In genomic region chrII:7880373-7880862, ce11 we compare ENCODE assay signal across 3 worm cellular contexts.
TF ChIP-seq lines count a peak whose summit lies in the region.

perm-1 (plus strand) TSS chrII:7880812.

TF ChIP-seq in whole organism, L4 larva, 104 proteins besides CTCF, POLR2A, EP300 and RAD21:
- TF ChIP-seq unc-130 (GFP tag; optimal IDR thresholded peaks at IDR 0.05; lab: Kevin White, UChicago) (peak; percentile 75), F49E8.2 (tag; optimal IDR thresholded peaks at IDR 0.05; lab: Kevin White, UChicago; ENCODE audit: borderline replicate concordance) (peak; percentile 67), set-16 (GFP tag; IDR thresholded peaks at IDR 0.05; lab: Robert Waterston, UW) (no peak), ctbp-1 (GFP tag; IDR thresholded peaks at IDR 0.05; lab: Robert Waterston, UW) (no peak), spr-3 (GFP tag; optimal IDR thresholded peaks at IDR 0.05; lab: Kevin White, UChicago) (no peak), lin-38 (GFP tag; IDR thresholded peaks at IDR 0.05; lab: Robert Waterston, UW) (peak; percentile 69), saeg-2 (GFP tag; IDR thresholded peaks at IDR 0.05; lab: Robert Waterston, UW) (no peak), Y48G9A.11 (GFP tag; IDR thresholded peaks at IDR 0.05; lab: Robert Waterston, UW) (peak; percentile 79), mdl-1 (tag; optimal IDR thresholded peaks at IDR 0.05; lab: Kevin White, UChicago) (no peak), lsy-2 (tag; optimal IDR thresholded peaks at IDR 0.05; lab: Kevin White, UChicago) (peak in 1 of 2 experiments; percentile 69), hlh-11 (tag; optimal IDR thresholded peaks at IDR 0.05; lab: Kevin White, UChicago) (no peak), snpc-1.2 (GFP tag; IDR thresholded peaks at IDR 0.05; lab: Robert Waterston, UW) (peak; percentile 60; the same call in 1 of the 2 replicates), nhr-28 (tag; optimal IDR thresholded peaks at IDR 0.05; lab: Kevin White, UChicago) (no peak), egl-43 (GFP tag; IDR thresholded peaks at IDR 0.05; lab: Robert Waterston, UW) (no peak)
TF ChIP-seq in whole organism, L4 larva: peak in this region for 6.

TF ChIP-seq in whole organism, mixed stage, embryonic, 35 proteins besides CTCF, POLR2A, EP300 and RAD21:
- TF ChIP-seq lsy-2 (tag; optimal IDR thresholded peaks at IDR 0.05; lab: Kevin White, UChicago), result peak; percentile 32
- TF ChIP-seq hlh-1 (tag; optimal IDR thresholded peaks at IDR 0.05; lab: Kevin White, UChicago), result no peak

TF ChIP-seq in whole organism, young adult, 124 proteins besides CTCF, POLR2A, EP300 and RAD21:
- TF ChIP-seq ztf-18 (tag; optimal IDR thresholded peaks at IDR 0.05; lab: Kevin White, UChicago) (peak; percentile 44), F49E8.2 (tag; optimal IDR thresholded peaks at IDR 0.05; lab: Kevin White, UChicago; ENCODE audit: insufficient read depth) (peak; percentile 87), snpc-1.3 (tag; optimal IDR thresholded peaks at IDR 0.05; lab: Kevin White, UChicago; ENCODE audit: insufficient read depth) (peak; percentile 82), xnd-1 (tag; optimal IDR thresholded peaks at IDR 0.05; lab: Kevin White, UChicago) (peak; percentile 95), ztf-6 (GFP tag; IDR thresholded peaks at IDR 0.05; lab: Robert Waterston, UW) (no peak), unc-130 (GFP tag; optimal IDR thresholded peaks at IDR 0.05; lab: Kevin White, UChicago) (peak; percentile 93), B0035.1 (tag; optimal IDR thresholded peaks at IDR 0.05; lab: Kevin White, UChicago) (no peak), pbrm-1 (GFP tag; IDR thresholded peaks at IDR 0.05; lab: Robert Waterston, UW) (peak; percentile 57), ztf-26 (tag; optimal IDR thresholded peaks at IDR 0.05; lab: Kevin White, UChicago) (no peak), him-1 (tag; optimal IDR thresholded peaks at IDR 0.05; lab: Kevin White, UChicago) (peak; percentile 44), F33H1.4 (GFP tag; IDR thresholded peaks at IDR 0.05; lab: Robert Waterston, UW) (peak; percentile 98), athp-1 (tag; optimal IDR thresholded peaks at IDR 0.05; lab: Kevin White, UChicago) (peak; percentile 86), repo-1 (tag; optimal IDR thresholded peaks at IDR 0.05; lab: Kevin White, UChicago) (no peak), ceh-91 (GFP tag; IDR thresholded peaks at IDR 0.05; lab: Robert Waterston, UW) (peak; percentile 96), madf-6 (GFP tag; IDR thresholded peaks at IDR 0.05; lab: Robert Waterston, UW) (peak; percentile 99), B0336.3 (GFP tag; IDR thresholded peaks at IDR 0.05; lab: Robert Waterston, UW) (peak; percentile 75), madf-10 (tag; optimal IDR thresholded peaks at IDR 0.05; lab: Kevin White, UChicago) (no peak), hrde-1 (tag; optimal IDR thresholded peaks at IDR 0.05; lab: Kevin White, UChicago; ENCODE audit: borderline replicate concordance) (peak; percentile 47), lin-35 (GFP tag; optimal IDR thresholded peaks at IDR 0.05; lab: Kevin White, UChicago) (peak in 1 of 3 experiments; percentile 61), ekl-4 (GFP tag; IDR thresholded peaks at IDR 0.05; lab: Robert Waterston, UW) (peak; percentile 81), snpc-4 (GFP tag; optimal IDR thresholded peaks at IDR 0.05; lab: Kevin White, UChicago) (peak; percentile 64), snpc-4 (tag; optimal IDR thresholded peaks at IDR 0.05; lab: Kevin White, UChicago) (peak in 2 of 4 experiments; percentile 57 to 60), lir-1 (GFP tag; conservative IDR thresholded peaks at IDR 0.05; lab: Robert Waterston, UW) (peak; percentile 36; the same call in 1 of the 2 replicates), Y53F4B.3 (GFP tag; IDR thresholded peaks at IDR 0.05; lab: Robert Waterston, UW) (peak; percentile 60; the same call in 1 of the 2 replicates), F23B12.7 (tag; optimal IDR thresholded peaks at IDR 0.05; lab: Kevin White, UChicago; ENCODE audit: insufficient read depth) (peak; percentile 37), madf-8 (GFP tag; conservative IDR thresholded peaks at IDR 0.05; lab: Robert Waterston, UW) (peak; percentile 96), C17E4.6 (GFP tag; IDR thresholded peaks at IDR 0.05; lab: Robert Waterston, UW) (0 out of 2 replicates have a peak, but pooled peaks have one; percentile 60), Y53G8AR.9 (GFP tag; conservative IDR thresholded peaks at IDR 0.05; lab: Robert Waterston, UW) (peak; percentile 50; the same call in 1 of the 2 replicates), B0019.2 (GFP tag; conservative IDR thresholded peaks at IDR 0.05; lab: Robert Waterston, UW) (peak; percentile 84), egrh-3 (GFP tag; IDR thresholded peaks at IDR 0.05; lab: Robert Waterston, UW) (no peak), hmg-20 (GFP tag; IDR thresholded peaks at IDR 0.05; lab: Robert Waterston, UW) (no peak), hmg-1.2 (GFP tag; IDR thresholded peaks at IDR 0.05; lab: Robert Waterston, UW) (peak; percentile 71; the same call in 1 of the 2 replicates), lin-54 (GFP tag; optimal IDR thresholded peaks at IDR 0.05; lab: Kevin White, UChicago) (peak; percentile 89), ztf-28 (GFP tag; IDR thresholded peaks at IDR 0.05; lab: Robert Waterston, UW) (peak; percentile 71; the same call in 1 of the 2 replicates), tbp1 (GFP tag; optimal IDR thresholded peaks at IDR 0.05; lab: Kevin White, UChicago) (peak; percentile 61), T26A5.8 (tag; optimal IDR thresholded peaks at IDR 0.05; lab: Kevin White, UChicago) (no peak), lsl-1 (GFP tag; optimal IDR thresholded peaks at IDR 0.05; lab: Kevin White, UChicago) (peak; percentile 98), madf-3 (GFP tag; IDR thresholded peaks at IDR 0.05; lab: Robert Waterston, UW) (peak; percentile 91), dox-1 (GFP tag; IDR thresholded peaks at IDR 0.05; lab: Robert Waterston, UW) (peak; percentile 85), efl-1 (GFP tag; optimal IDR thresholded peaks at IDR 0.05; lab: Kevin White, UChicago) (peak; percentile 96), tlf-1 (GFP tag; optimal IDR thresholded peaks at IDR 0.05; lab: Kevin White, UChicago) (peak; percentile 93), Y95B8A.8 (GFP tag; IDR thresholded peaks at IDR 0.05; lab: Robert Waterston, UW) (peak; percentile 92), D2030.7 (GFP tag; IDR thresholded peaks at IDR 0.05; lab: Robert Waterston, UW) (peak; percentile 96), cebp-2 (GFP tag; IDR thresholded peaks at IDR 0.05; lab: Robert Waterston, UW) (no peak), rcor-1 (GFP tag; IDR thresholded peaks at IDR 0.05; lab: Robert Waterston, UW) (peak; percentile 90), K11D2.4 (GFP tag; IDR thresholded peaks at IDR 0.05; lab: Robert Waterston, UW) (no peak), dpl-1 (GFP tag; optimal IDR thresholded peaks at IDR 0.05; lab: Kevin White, UChicago) (peak; percentile 87), ceh-100 (GFP tag; IDR thresholded peaks at IDR 0.05; lab: Robert Waterston, UW) (peak; percentile 48; the same call in 1 of the 2 replicates), hsf-1 (GFP tag; IDR thresholded peaks at IDR 0.05; lab: Robert Waterston, UW) (peak; percentile 92), attf-6 (GFP tag; IDR thresholded peaks at IDR 0.05; lab: Robert Waterston, UW) (no peak), fkh-3 (tag; optimal IDR thresholded peaks at IDR 0.05; lab: Kevin White, UChicago) (no peak), ztf-22 (GFP tag; optimal IDR thresholded peaks at IDR 0.05; lab: Kevin White, UChicago) (no peak), snpc-1.1 (tag; optimal IDR thresholded peaks at IDR 0.05; lab: Kevin White, UChicago; ENCODE audit: insufficient read depth) (peak; percentile 73), mcd-1 (GFP tag; IDR thresholded peaks at IDR 0.05; lab: Robert Waterston, UW) (peak; percentile 65; the same call in 1 of the 2 replicates), attf-3 (GFP tag; conservative IDR thresholded peaks at IDR 0.05; lab: Robert Waterston, UW) (peak; percentile 51; the same call in 1 of the 2 replicates), ztf-3 (GFP tag; optimal IDR thresholded peaks at IDR 0.05; lab: Kevin White, UChicago) (no peak), snpc-3.4 (tag; optimal IDR thresholded peaks at IDR 0.05; lab: Kevin White, UChicago) (peak; percentile 94)

Comparison
In these comparisons a context has a peak if more than half of its experiments do, and no peak if none do; other contexts are left out.
1. Of the 7 proteins assayed by ChIP-seq in both whole organism, young adult and whole organism, L4 larva: peak only in whole organism, young adult: dpl-1 and snpc-4; only in whole organism, L4 larva: none; in both: F49E8.2 and unc-130; in neither: 3.